Fruit fly (Drosophila melanogaster): ENCODE measurements around the gene Eno.

dm6 chr2L:1692857-1693256, 36.6 kb downstream of the Eno start:
- TF ChIP-seq CG33017 (tag; optimal IDR thresholded peaks at IDR 0.05) (no peak), kay (GFP tag; ENCODE audit: borderline replicate concordance) (no peak), Mnt (GFP tag; optimal IDR thresholded peaks at IDR 0.05) (no peak), Hr96 (GFP tag; optimal IDR thresholded peaks at IDR 0.05) (no peak)
